Fruit fly (Drosophila melanogaster) whole organism, embryonic: ENCODE data around the gene mwh.
A peak's percentile ranks its signal among the peaks of the same experiment; 100 is the strongest.

ENCODE experiments used
- Abd-B ChIP-seq: fragments of 200-800 bp; sonication (Bioruptor generic); optimal IDR thresholded peaks from 2 replicates; lab custom pipeline; 2018; ENCODE audit warnings: missing biosample characterization, mild to moderate bottlenecking, missing genetic modification characterization, moderate library complexity
- Aef1 ChIP-seq: fragments of 200-800 bp; sonication (Bioruptor generic); IDR thresholded peaks from 3 replicates; pipeline ENCODE4 v1.3.6; 2022; ENCODE audit warnings: missing biosample characterization, missing genetic modification characterization
- CG15011 ChIP-seq: fragments of 200-800 bp; sonication (Bioruptor generic); optimal IDR thresholded peaks from 3 replicates; lab custom pipeline; 2018; ENCODE audit warnings: missing biosample characterization, mild to moderate bottlenecking, missing genetic modification characterization
- CG15601 ChIP-seq: fragments of 200-800 bp; sonication (Bioruptor generic); optimal IDR thresholded peaks from 3 replicates; lab custom pipeline; 2019; ENCODE audit warnings: missing biosample characterization, mild to moderate bottlenecking, missing genetic modification characterization, moderate library complexity
- CG17328 ChIP-seq: fragments of 200-800 bp; sonication (Bioruptor generic); IDR thresholded peaks from 2 replicates; pipeline ENCODE4 v1.3.6; 2022; ENCODE audit warnings: missing biosample characterization, missing genetic modification characterization
- CG17802 ChIP-seq: fragments of 200-800 bp; sonication (Bioruptor generic); optimal IDR thresholded peaks from 2 replicates; lab custom pipeline; 2018; ENCODE audit warnings: missing biosample characterization, mild to moderate bottlenecking, missing genetic modification characterization, moderate library complexity
- CG2202 ChIP-seq: fragments of 200-800 bp; sonication (Bioruptor generic); optimal IDR thresholded peaks from 2 replicates; lab custom pipeline; 2018; ENCODE audit warnings: missing biosample characterization, mild to moderate bottlenecking, missing genetic modification characterization
- CG30431 ChIP-seq: fragments of 200-800 bp; sonication (Bioruptor generic); optimal IDR thresholded peaks from 2 replicates; lab custom pipeline; 2017; ENCODE audit warnings: missing biosample characterization, missing genetic modification characterization
- CG33557 ChIP-seq: fragments of 200-800 bp; sonication (Bioruptor generic); optimal IDR thresholded peaks from 2 replicates; lab custom pipeline; 2019; ENCODE audit warnings: missing biosample characterization, mild to moderate bottlenecking, missing genetic modification characterization, moderate library complexity
- CG4282 ChIP-seq: fragments of 200-800 bp; sonication (Bioruptor generic); optimal IDR thresholded peaks from 2 replicates; lab custom pipeline; 2016; ENCODE audit warnings: missing biosample characterization, missing genetic modification characterization
- CG4360 ChIP-seq: fragments of 200-800 bp; sonication (Bioruptor generic); IDR thresholded peaks from 2 replicates; pipeline ENCODE4 v1.3.6; 2022; ENCODE audit warnings: missing biosample characterization, missing genetic modification characterization
- CG6254 ChIP-seq: fragments of 200-800 bp; sonication (Bioruptor generic); optimal IDR thresholded peaks from 3 replicates; lab custom pipeline; 2017; ENCODE audit warnings: mild to moderate bottlenecking, missing biosample characterization, missing genetic modification reagents, missing genetic modification characterization
- CG6689 ChIP-seq: fragments of 200-800 bp; sonication (Bioruptor generic); IDR thresholded peaks from 2 replicates; pipeline ENCODE4 v1.3.6; 2022; ENCODE audit warnings: missing biosample characterization, missing genetic modification characterization
- CG7372 ChIP-seq: fragments of 200-800 bp; sonication (Bioruptor generic); IDR thresholded peaks from 2 replicates; pipeline ENCODE4 v1.3.6; 2022; ENCODE audit warnings: missing biosample characterization, missing genetic modification characterization
- CG7963 ChIP-seq: fragments of 200-800 bp; sonication (Bioruptor generic); IDR thresholded peaks from 3 replicates; pipeline ENCODE4 v1.3.6; 2022; ENCODE audit warnings: missing biosample characterization, missing genetic modification characterization; ENCODE audit not compliant: partially characterized antibody
- CG7987 ChIP-seq: fragments of 200-800 bp; sonication (Bioruptor generic); optimal IDR thresholded peaks from 2 replicates; lab custom pipeline; 2018; ENCODE audit warnings: missing biosample characterization, mild to moderate bottlenecking, missing genetic modification characterization, moderate library complexity
- Dip2 ChIP-seq: fragments of 200-800 bp; sonication (Bioruptor generic); IDR thresholded peaks from 2 replicates; pipeline ENCODE4 v1.3.6; 2022; ENCODE audit warnings: missing biosample characterization, missing genetic modification characterization
- ERR ChIP-seq: fragments of 200-800 bp; sonication (Bioruptor generic); optimal IDR thresholded peaks from 2 replicates; lab custom pipeline; 2016; ENCODE audit warnings: missing biosample characterization, missing genetic modification characterization
- Fer1 ChIP-seq: fragments of 200-800 bp; sonication (Bioruptor generic); optimal IDR thresholded peaks from 2 replicates; lab custom pipeline; 2017; ENCODE audit warnings: missing biosample characterization, mild to moderate bottlenecking, missing genetic modification characterization
- HLH4C ChIP-seq: fragments of 200-800 bp; sonication (Bioruptor generic); IDR thresholded peaks from 3 replicates; pipeline ENCODE4 v1.3.6; 2022; ENCODE audit warnings: missing biosample characterization, missing genetic modification characterization; ENCODE audit not compliant: partially characterized antibody
- HLHmδ ChIP-seq: fragments of 200-800 bp; sonication (Bioruptor generic); optimal IDR thresholded peaks from 2 replicates; lab custom pipeline; 2018; ENCODE audit warnings: missing biosample characterization, mild to moderate bottlenecking, missing genetic modification characterization, moderate library complexity
- Pdp1 ChIP-seq, 2 experiments: fragments of 200-800 bp; sonication (Bioruptor generic); optimal IDR thresholded peaks; 3 replicates each; lab custom pipeline; 2016; ENCODE audit warnings: missing biosample characterization in 2 of 2, missing genetic modification characterization in 2 of 2, mild to moderate bottlenecking in 1 of 2, moderate library complexity in 1 of 2
- Scr ChIP-seq: fragments of 200-800 bp; sonication (Bioruptor generic); IDR thresholded peaks from 2 replicates; pipeline ENCODE4 v1.3.6; 2022; ENCODE audit warnings: missing biosample characterization, missing genetic modification characterization; ENCODE audit not compliant: partially characterized antibody
- TFAM ChIP-seq: fragments of 200-800 bp; sonication (Bioruptor generic); optimal IDR thresholded peaks from 2 replicates; lab custom pipeline; 2017; ENCODE audit warnings: missing biosample characterization, missing genetic modification characterization, inconsistent platforms
- YL-1 ChIP-seq: fragments of 200-800 bp; sonication (Bioruptor generic); optimal IDR thresholded peaks from 3 replicates; lab custom pipeline; 2017; ENCODE audit warnings: missing biosample characterization, mild to moderate bottlenecking, missing genetic modification characterization
- bab2 ChIP-seq: fragments of 200-800 bp; sonication (Bioruptor generic); optimal IDR thresholded peaks from 2 replicates; lab custom pipeline; 2016; ENCODE audit warnings: missing biosample characterization, missing genetic modification characterization
- bigmax ChIP-seq: fragments of 200-800 bp; sonication (Bioruptor generic); optimal IDR thresholded peaks from 2 replicates; lab custom pipeline; 2018; ENCODE audit warnings: missing biosample characterization, mild to moderate bottlenecking, missing genetic modification characterization
- cato ChIP-seq: fragments of 200-800 bp; sonication (Bioruptor generic); optimal IDR thresholded peaks from 2 replicates; lab custom pipeline; 2016; ENCODE audit warnings: missing biosample characterization, missing genetic modification characterization, borderline replicate concordance
- cg ChIP-seq: fragments of 200-800 bp; sonication (Bioruptor generic); optimal IDR thresholded peaks from 3 replicates; lab custom pipeline; 2019; ENCODE audit warnings: missing biosample characterization, mild to moderate bottlenecking, missing genetic modification characterization, moderate library complexity
- chinmo ChIP-seq: fragments of 200-800 bp; sonication (Bioruptor generic); IDR thresholded peaks from 4 replicates; pipeline ENCODE4 v1.3.6; 2022; ENCODE audit warnings: missing biosample characterization, missing genetic modification characterization; ENCODE audit not compliant: partially characterized antibody
- corto ChIP-seq: fragments of 200-800 bp; sonication (Bioruptor generic); optimal IDR thresholded peaks from 2 replicates; lab custom pipeline; 2016; ENCODE audit warnings: missing biosample characterization, mild to moderate bottlenecking, missing genetic modification characterization, moderate library complexity
- crp ChIP-seq, 2 experiments: fragments of 200-800 bp; sonication (Bioruptor generic); optimal IDR thresholded peaks; 2 replicates in 1 of 2; 3 replicates in 1 of 2; lab custom pipeline; 2017; ENCODE audit warnings: missing biosample characterization in 2 of 2, missing genetic modification characterization in 2 of 2, mild to moderate bottlenecking in 1 of 2, moderate library complexity in 1 of 2
- da ChIP-seq: fragments of 200-800 bp; sonication (Bioruptor generic); optimal IDR thresholded peaks from 2 replicates; lab custom pipeline; 2016; ENCODE audit warnings: missing biosample characterization, missing genetic modification characterization
- en ChIP-seq: fragments of 200-800 bp; sonication (Bioruptor generic); optimal IDR thresholded peaks from 2 replicates; lab custom pipeline; 2016; ENCODE audit warnings: missing biosample characterization, missing genetic modification characterization
- exex ChIP-seq: fragments of 200-800 bp; sonication (Bioruptor generic); optimal IDR thresholded peaks from 4 replicates; lab custom pipeline; 2018; ENCODE audit warnings: missing biosample characterization, mild to moderate bottlenecking, missing genetic modification characterization, moderate library complexity
- ftz-f1 ChIP-seq: fragments of 200-800 bp; sonication (Bioruptor generic); optimal IDR thresholded peaks from 2 replicates; lab custom pipeline; 2016; ENCODE audit warnings: missing biosample characterization, missing genetic modification characterization
- insv ChIP-seq, 2 experiments: fragments of 200-800 bp; sonication (Bioruptor generic); optimal IDR thresholded peaks; 3 replicates each; lab custom pipeline; 2016 to 2018; ENCODE audit warnings: missing biosample characterization in 2 of 2, missing genetic modification characterization in 2 of 2
- inv ChIP-seq: fragments of 200-800 bp; sonication (Bioruptor generic); IDR thresholded peaks from 2 replicates; pipeline ENCODE4 v1.3.6; 2022; ENCODE audit warnings: missing biosample characterization, missing genetic modification characterization; ENCODE audit not compliant: partially characterized antibody
- kni ChIP-seq: fragments of 200-800 bp; sonication (Bioruptor generic); optimal IDR thresholded peaks from 3 replicates; lab custom pipeline; 2017; ENCODE audit warnings: mild to moderate bottlenecking, missing biosample characterization, missing genetic modification reagents, missing genetic modification characterization
- maf-S ChIP-seq: fragments of 200-800 bp; sonication (Bioruptor generic); optimal IDR thresholded peaks from 2 replicates; lab custom pipeline; 2016; ENCODE audit warnings: missing biosample characterization, missing genetic modification characterization
- nmo ChIP-seq: fragments of 200-800 bp; sonication (Bioruptor generic); optimal IDR thresholded peaks from 2 replicates; lab custom pipeline; 2018; ENCODE audit warnings: missing biosample characterization, mild to moderate bottlenecking, missing genetic modification characterization, moderate library complexity
- nom ChIP-seq: fragments of 200-800 bp; sonication (Bioruptor generic); optimal IDR thresholded peaks from 2 replicates; lab custom pipeline; 2017; ENCODE audit warnings: missing biosample characterization, missing genetic modification characterization, mild to moderate bottlenecking, moderate library complexity, missing genetic modification reagents
- oc ChIP-seq: fragments of 200-800 bp; sonication (Bioruptor generic); optimal IDR thresholded peaks from 2 replicates; lab custom pipeline; 2018; ENCODE audit warnings: missing biosample characterization, mild to moderate bottlenecking, missing genetic modification characterization, moderate library complexity
- odd ChIP-seq: fragments of 200-800 bp; sonication (Bioruptor generic); optimal IDR thresholded peaks from 2 replicates; lab custom pipeline; 2017; ENCODE audit warnings: missing biosample characterization, mild to moderate bottlenecking, missing genetic modification characterization
- repo ChIP-seq: fragments of 200-800 bp; sonication (Bioruptor generic); optimal IDR thresholded peaks from 2 replicates; lab custom pipeline; 2016; ENCODE audit warnings: missing biosample characterization, missing genetic modification characterization
- sd ChIP-seq: fragments of 200-800 bp; sonication (Bioruptor generic); optimal IDR thresholded peaks from 3 replicates; lab custom pipeline; 2018; ENCODE audit warnings: missing biosample characterization, mild to moderate bottlenecking, missing genetic modification characterization, moderate library complexity
- sna ChIP-seq: fragments of 200-800 bp; sonication (Bioruptor generic); IDR thresholded peaks from 2 replicates; pipeline ENCODE4 v1.3.6; 2022; ENCODE audit warnings: missing biosample characterization, missing genetic modification characterization; ENCODE audit not compliant: partially characterized antibody
- tin ChIP-seq: fragments of 200-800 bp; sonication (Bioruptor generic); optimal IDR thresholded peaks from 3 replicates; lab custom pipeline; 2016; ENCODE audit warnings: missing biosample characterization, missing genetic modification characterization
- wek ChIP-seq: fragments of 200-800 bp; sonication (Bioruptor generic); optimal IDR thresholded peaks from 3 replicates; lab custom pipeline; 2018; ENCODE audit warnings: missing biosample characterization, mild to moderate bottlenecking, missing genetic modification characterization, moderate library complexity
- yki ChIP-seq: fragments of >200 bp; optimal IDR thresholded peaks from 3 replicates; lab custom pipeline; 2018

mwh gene

dm6 chr3L:1166266-1166665, 34.3 kb upstream of the mwh start (continued):
- TF ChIP-seq CG4360 (GFP tag; lab: Robert Waterston, UW), result peak; percentile 10; the same call in 1 of the 2 replicates
- TF ChIP-seq CG15011, result peak; percentile 55
- TF ChIP-seq tin (GFP tag; lab: Kevin White, UChicago), result no peak
- no peak for TF ChIP-seq exex (tag; lab: Kevin White, UChicago)
- TF ChIP-seq Dip2 (GFP tag; lab: Robert Waterston, UW), result no peak
- TF ChIP-seq nom (GFP tag; lab: Kevin White, UChicago), result no peak
- no peak for TF ChIP-seq HLH4C (GFP tag; lab: Robert Waterston, UW)
- peak; percentile 79 for TF ChIP-seq bab2 (GFP tag; lab: Kevin White, UChicago)
- no peak for TF ChIP-seq CG7372 (GFP tag; lab: Robert Waterston, UW)
- no peak for TF ChIP-seq cg (GFP tag; lab: Kevin White, UChicago)
- TF ChIP-seq Pdp1 (GFP tag; optimal IDR thresholded peaks at IDR 0.05; lab: Kevin White, UChicago), result no peak
- peak; percentile 42 for TF ChIP-seq CG6689 (GFP tag; lab: Robert Waterston, UW)
- peak; percentile 76 for TF ChIP-seq CG6254
- no peak for TF ChIP-seq nmo
- TF ChIP-seq crp (GFP tag; optimal IDR thresholded peaks at IDR 0.05; lab: Kevin White, UChicago), result no peak
- TF ChIP-seq cato (GFP tag; lab: Kevin White, UChicago), result peak; percentile 25
- peak; percentile 86 for TF ChIP-seq CG2202 (tag; lab: Kevin White, UChicago)
- no peak for TF ChIP-seq da (GFP tag; lab: Kevin White, UChicago)
- peak; percentile 64 for TF ChIP-seq CG7987
- TF ChIP-seq bigmax, result peak; percentile 33
- TF ChIP-seq maf-S, result no peak
- no peak for TF ChIP-seq CG7963 (GFP tag; lab: Robert Waterston, UW)
- TF ChIP-seq sd, result no peak
- TF ChIP-seq Aef1, result no peak
- no peak for TF ChIP-seq corto
- peak in 1 of 2 experiments; percentile 41 for TF ChIP-seq insv (GFP tag; optimal IDR thresholded peaks at IDR 0.05; lab: Kevin White, UChicago)
- peak; percentile 50 for TF ChIP-seq TFAM (GFP tag; lab: Kevin White, UChicago)
- no peak for TF ChIP-seq repo (GFP tag; lab: Kevin White, UChicago)
- TF ChIP-seq yki (lab: Kevin White, UChicago), result no peak
- TF ChIP-seq YL-1 (GFP tag; lab: Kevin White, UChicago), result peak; percentile 69
- no peak for TF ChIP-seq Abd-B (GFP tag; lab: Kevin White, UChicago)
- TF ChIP-seq chinmo (GFP tag; lab: Robert Waterston, UW), result no peak
- no peak for TF ChIP-seq ftz-f1 (GFP tag; lab: Kevin White, UChicago)
- TF ChIP-seq CG4282 (GFP tag; lab: Kevin White, UChicago), result no peak
- no peak for TF ChIP-seq sna
- no peak for TF ChIP-seq CG17802
- peak; percentile 40 for TF ChIP-seq Fer1 (GFP tag; lab: Kevin White, UChicago)
- TF ChIP-seq CG33557, result peak; percentile 81
- no peak for TF ChIP-seq en (GFP tag; lab: Kevin White, UChicago)
- peak; percentile 10 for TF ChIP-seq HLHmδ (GFP tag; lab: Kevin White, UChicago)
- no peak for TF ChIP-seq ERR (GFP tag; lab: Kevin White, UChicago)
- TF ChIP-seq wek (GFP tag; lab: Kevin White, UChicago), result peak; percentile 85
- TF ChIP-seq CG17328 (GFP tag; lab: Robert Waterston, UW), result peak; percentile 60; the same call in 1 of the 2 replicates
- TF ChIP-seq oc (tag; lab: Kevin White, UChicago), result peak; percentile 51
- peak; percentile 92 for TF ChIP-seq CG15601 (tag; lab: Kevin White, UChicago)
- peak; percentile 1 for TF ChIP-seq CG30431
- no peak for TF ChIP-seq Scr
- no peak for TF ChIP-seq inv (GFP tag; lab: Robert Waterston, UW)
- TF ChIP-seq odd (GFP tag; lab: Kevin White, UChicago), result peak; percentile 81
- TF ChIP-seq kni (GFP tag; lab: Kevin White, UChicago), result peak; percentile 94
